Fruit fly (Drosophila melanogaster): ENCODE measurements around the gene CG17258.

The CG17258 gene

DNA sequence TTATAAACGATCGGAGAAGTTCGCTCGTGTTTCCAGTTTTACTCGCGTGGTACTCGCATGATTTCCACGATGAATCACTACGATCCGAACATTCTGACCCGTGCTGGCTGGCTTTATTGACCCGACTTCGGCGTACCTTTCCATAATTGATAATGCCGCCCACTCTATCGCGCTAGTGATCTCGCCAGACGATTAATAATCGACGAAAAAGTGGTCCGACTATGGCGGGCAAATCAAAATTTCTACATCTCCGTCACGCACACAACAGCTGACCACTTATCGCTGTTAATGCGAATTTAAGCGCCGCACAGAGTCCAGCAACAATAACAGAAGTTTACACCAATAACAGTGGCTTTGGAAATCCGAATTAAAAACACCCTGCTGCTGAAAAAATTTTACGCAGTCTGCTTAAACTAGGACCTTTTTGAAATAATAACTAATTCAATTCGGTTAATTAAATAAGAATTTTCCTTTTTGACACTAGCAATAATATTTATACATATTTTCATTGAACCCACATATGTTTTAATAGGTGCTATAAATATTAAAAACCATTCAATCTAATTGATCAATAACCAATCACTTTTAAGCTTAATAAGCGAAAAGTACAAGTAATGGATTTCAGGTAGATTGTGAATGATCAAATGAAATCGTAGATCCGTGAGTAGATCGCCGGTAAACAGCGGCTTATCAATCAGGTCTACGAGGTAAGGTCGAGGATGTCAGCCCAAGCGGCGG, 20.7 kb upstream of the CG17258 start (continued):
- TF ChIP-seq so (GFP tag; IDR thresholded peaks at IDR 0.05) (no peak), CG13894 (tag; optimal IDR thresholded peaks at IDR 0.05) (no peak), amos (GFP tag; IDR thresholded peaks at IDR 0.05; ENCODE audit: partially characterized antibody) (peak; percentile 56; the same call in 1 of the 2 replicates), Hey (tag; optimal IDR thresholded peaks at IDR 0.05) (no peak), CG6791 (GFP tag; IDR thresholded peaks at IDR 0.05; ENCODE audit: partially characterized antibody) (no peak), HLH4C (GFP tag; IDR thresholded peaks at IDR 0.05; ENCODE audit: partially characterized antibody) (no peak), cad (GFP tag; optimal IDR thresholded peaks at IDR 0.05) (no peak), Neu2 (GFP tag; optimal IDR thresholded peaks at IDR 0.05; ENCODE audit: borderline replicate concordance) (peak; percentile 45), CG3065 (GFP tag; optimal IDR thresholded peaks at IDR 0.05) (no peak), Camta (GFP tag; optimal IDR thresholded peaks at IDR 0.05) (peak; percentile 30), Trl (optimal IDR thresholded peaks at IDR 0.05) (no peak), Trl (GFP tag; optimal IDR thresholded peaks at IDR 0.05) (no peak), Dll (GFP tag; IDR thresholded peaks at IDR 0.05; ENCODE audit: partially characterized antibody) (peak; percentile 53; the same call in 2 of the 4 replicates), H15 (GFP tag; IDR thresholded peaks at IDR 0.05) (0 out of 3 replicates have a peak, but pooled peaks have one; percentile 12), fu2 (GFP tag; optimal IDR thresholded peaks at IDR 0.05) (no peak), CG6272 (GFP tag; IDR thresholded peaks at IDR 0.05) (no peak), knrl (GFP tag; IDR thresholded peaks at IDR 0.05; ENCODE audit: partially characterized antibody) (0 out of 3 replicates have a peak, but pooled peaks have one; percentile 25), dpn (GFP tag; optimal IDR thresholded peaks at IDR 0.05) (peak in 1 of 2 experiments; percentile 19), CG10147 (GFP tag; optimal IDR thresholded peaks at IDR 0.05) (no peak), caup (GFP tag; optimal IDR thresholded peaks at IDR 0.05; ENCODE audit: severe bottlenecking) (no peak), Oli (tag; optimal IDR thresholded peaks at IDR 0.05) (peak; percentile 45), Pdp1 (GFP tag; optimal IDR thresholded peaks at IDR 0.05) (peak; percentile 4 to 48), bab2 (GFP tag; optimal IDR thresholded peaks at IDR 0.05) (peak; percentile 25), CG7556 (GFP tag; optimal IDR thresholded peaks at IDR 0.05) (peak; percentile 79), tio (GFP tag; optimal IDR thresholded peaks at IDR 0.05) (peak; percentile 55), unc-4 (GFP tag; IDR thresholded peaks at IDR 0.05; ENCODE audit: partially characterized antibody) (peak; percentile 51), CG5953 (GFP tag; IDR thresholded peaks at IDR 0.05) (no peak), jumu (GFP tag; optimal IDR thresholded peaks at IDR 0.05) (peak; percentile 31), az2 (GFP tag; optimal IDR thresholded peaks at IDR 0.05) (peak; percentile 66), phol (tag; optimal IDR thresholded peaks at IDR 0.05) (peak; percentile 45), CG8765 (GFP tag; IDR thresholded peaks at IDR 0.05) (no peak), gce (GFP tag; IDR thresholded peaks at IDR 0.05) (no peak), insv (GFP tag; optimal IDR thresholded peaks at IDR 0.05) (no peak), ash1 (GFP tag; optimal IDR thresholded peaks at IDR 0.05) (no peak), dmrt99B (tag; optimal IDR thresholded peaks at IDR 0.05) (peak; percentile 59), ssp (GFP tag; IDR thresholded peaks at IDR 0.05) (no peak), CG13123 (GFP tag; optimal IDR thresholded peaks at IDR 0.05) (no peak), CG12659 (GFP tag; optimal IDR thresholded peaks at IDR 0.05) (no peak), CG12219 (GFP tag; optimal IDR thresholded peaks at IDR 0.05) (no peak), CG17829 (tag; optimal IDR thresholded peaks at IDR 0.05) (no peak), Mad (GFP tag; optimal IDR thresholded peaks at IDR 0.05) (peak; percentile 21), CTCF (GFP tag; optimal IDR thresholded peaks at IDR 0.05) (no peak), HLH54F (GFP tag; optimal IDR thresholded peaks at IDR 0.05) (peak; percentile 49), Hmx (GFP tag; optimal IDR thresholded peaks at IDR 0.05) (no peak), peb (GFP tag; IDR thresholded peaks at IDR 0.05) (no peak), Bteb2 (GFP tag; optimal IDR thresholded peaks at IDR 0.05) (no peak), vnd (GFP tag; IDR thresholded peaks at IDR 0.05; ENCODE audit: partially characterized antibody) (peak; percentile 7; the same call in 1 of the 3 replicates), CG1832 (GFP tag; optimal IDR thresholded peaks at IDR 0.05) (no peak), CG7928 (GFP tag; optimal IDR thresholded peaks at IDR 0.05) (no peak), gsb (GFP tag; IDR thresholded peaks at IDR 0.05) (no peak)
